Worm (Caenorhabditis elegans) whole organism, L1 larva: ENCODE data around the gene bath-1.

ENCODE experiments used
- fos-1 ChIP-seq: fragments of 150-350 bp; optimal IDR thresholded peaks from 2 replicates; lab custom pipeline; 2014; ENCODE audit warnings: missing biosample characterization, missing genetic modification characterization
- hpl-2 ChIP-seq: fragments of 150-350 bp; optimal IDR thresholded peaks from 2 replicates; lab custom pipeline; 2014; ENCODE audit warnings: missing biosample characterization, missing genetic modification reagents, missing genetic modification characterization
- lin-15B ChIP-seq: fragments of 150-350 bp; sonication (generic microtip); optimal IDR thresholded peaks from 3 replicates; lab custom pipeline; 2014; ENCODE audit warnings: missing biosample characterization, missing genetic modification characterization
- mdl-1 ChIP-seq, 2 experiments: fragments of 150-350 bp; optimal IDR thresholded peaks; 2 replicates each; lab custom pipeline; 2014 to 2017; ENCODE audit warnings: missing biosample characterization in 2 of 2, missing genetic modification characterization in 2 of 2, inconsistent platforms in 1 of 2
- nhr-237 ChIP-seq: fragments of 150-350 bp; optimal IDR thresholded peaks from 2 replicates; lab custom pipeline; 2014; ENCODE audit warnings: missing biosample characterization, missing genetic modification characterization
- ztf-4 ChIP-seq: fragments of 150-350 bp; optimal IDR thresholded peaks from 2 replicates; lab custom pipeline; 2014; ENCODE audit warnings: missing biosample characterization, missing genetic modification characterization

DNA sequence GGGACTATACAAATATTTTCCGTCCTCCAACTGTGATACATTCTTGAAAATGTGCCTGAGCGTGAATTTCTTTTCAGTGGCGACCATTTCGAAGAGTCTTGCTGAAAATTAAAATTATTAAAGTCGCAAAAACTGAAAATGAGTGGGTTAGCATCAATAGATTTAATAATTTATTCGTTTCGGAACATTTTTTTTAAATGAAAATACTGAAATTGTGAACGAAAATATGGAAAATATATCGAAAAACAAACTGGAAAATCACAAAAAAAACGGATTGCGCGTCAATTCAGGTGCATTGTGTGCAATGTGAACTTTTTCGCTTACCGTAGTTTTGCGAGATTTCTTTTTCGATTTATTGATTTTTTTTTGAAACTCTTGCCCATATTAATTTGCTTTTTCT is 3.2 kb upstream of the bath-1 start, which contains the start of gene bath-5:
- TF ChIP-seq lin-15B (no peak), nhr-237 (tag; lab: Kevin White, UChicago) (no peak), mdl-1 (tag; optimal IDR thresholded peaks at IDR 0.05; lab: Kevin White, UChicago) (no peak), hpl-2 (GFP tag; lab: Kevin White, UChicago) (no peak), ztf-4 (no peak), fos-1 (tag; lab: Kevin White, UChicago) (no peak)
